Worm (Caenorhabditis elegans) whole organism, late embryonic: ENCODE data around the gene F15H10.8.

Source experiments
- ceh-24 ChIP-seq: sonication (generic microtip); optimal IDR thresholded peaks from 2 replicates; lab custom pipeline; 2016; ENCODE audit warnings: mild to moderate bottlenecking, missing genetic modification characterization, missing compliant biosample characterization
- dmd-4 ChIP-seq: sonication (generic microtip); optimal IDR thresholded peaks from 2 replicates; lab custom pipeline; 2016; ENCODE audit warnings: borderline replicate concordance, missing genetic modification characterization, missing compliant biosample characterization
- elt-2 ChIP-seq: sonication (generic microtip); optimal IDR thresholded peaks from 2 replicates; lab custom pipeline; 2016; ENCODE audit warnings: missing genetic modification reagents, missing genetic modification characterization, missing compliant biosample characterization
- ets-4 ChIP-seq: sonication (generic microtip); optimal IDR thresholded peaks from 2 replicates; lab custom pipeline; 2016; ENCODE audit warnings: missing genetic modification characterization, missing compliant biosample characterization
- fkh-10 ChIP-seq: fragments of 150-350 bp; optimal IDR thresholded peaks from 2 replicates; lab custom pipeline; 2014; ENCODE audit warnings: missing biosample characterization, missing genetic modification reagents, missing genetic modification characterization
- hlh-13 ChIP-seq: fragments of 200-800 bp; sonication (Bioruptor generic); optimal IDR thresholded peaks from 2 replicates; lab custom pipeline; 2018; ENCODE audit warnings: mild to moderate bottlenecking, missing genetic modification characterization, missing compliant biosample characterization
- lim-6 ChIP-seq: sonication (generic microtip); optimal IDR thresholded peaks from 2 replicates; lab custom pipeline; 2016; ENCODE audit warnings: missing genetic modification characterization, missing compliant biosample characterization
- lin-11 ChIP-seq: fragments of 200-800 bp; sonication (Bioruptor generic); optimal IDR thresholded peaks from 2 replicates; lab custom pipeline; 2018; ENCODE audit warnings: mild to moderate bottlenecking, missing genetic modification characterization, missing compliant biosample characterization
- nhr-11 ChIP-seq: fragments of 150-350 bp; optimal IDR thresholded peaks from 2 replicates; lab custom pipeline; 2014; ENCODE audit warnings: missing biosample characterization, missing genetic modification characterization
- pha-4 ChIP-seq: fragments of 150-350 bp; optimal IDR thresholded peaks from 2 replicates; lab custom pipeline; 2018; ENCODE audit warnings: missing biosample characterization, missing genetic modification reagents, missing genetic modification characterization

DNA sequence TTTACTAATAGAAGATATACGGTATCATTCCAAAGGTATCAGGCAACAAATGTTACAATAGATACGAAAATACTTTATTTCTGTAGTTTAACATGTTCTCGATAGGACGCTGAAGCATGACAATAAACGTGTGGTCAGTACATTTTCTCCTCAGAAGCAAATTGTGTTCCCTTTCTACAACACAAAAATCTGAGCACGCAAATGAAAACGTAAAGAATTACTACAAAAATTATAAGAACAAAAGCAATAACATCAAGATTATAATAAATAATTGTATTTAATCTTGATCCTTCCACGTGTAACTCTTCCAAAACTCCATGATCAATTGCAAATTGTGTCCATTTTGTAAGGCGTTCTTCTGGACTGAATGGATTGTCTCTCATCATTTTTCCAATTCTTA lies 22.9 kb downstream of the F15H10.8 start:
- TF ChIP-seq nhr-11 = no peak
- no peak for TF ChIP-seq pha-4 (tag; lab: Kevin White, UChicago)
- no peak for TF ChIP-seq ets-4 (tag; lab: Kevin White, UChicago)
- TF ChIP-seq lin-11 = no peak
- TF ChIP-seq fkh-10 (GFP tag; lab: Kevin White, UChicago) = no peak
- TF ChIP-seq lim-6 (tag; lab: Kevin White, UChicago) = no peak
- no peak for TF ChIP-seq elt-2
- TF ChIP-seq hlh-13 = no peak
- TF ChIP-seq dmd-4 (tag; lab: Kevin White, UChicago) = no peak
- TF ChIP-seq ceh-24 (tag; lab: Kevin White, UChicago) = no peak
